Worm (Caenorhabditis elegans): ENCODE results near the gene nhr-10.

The nhr-10 gene

ce11 chrIII:7101814-7102477 is 13.3 kb downstream of the nhr-10 start:
- no peak for TF ChIP-seq ceh-36 (tag; optimal IDR thresholded peaks at IDR 0.05)
- TF ChIP-seq ceh-13 (GFP tag; optimal IDR thresholded peaks at IDR 0.05): no peak
- TF ChIP-seq aly-1 (tag; optimal IDR thresholded peaks at IDR 0.05): no peak
- TF ChIP-seq tbx-37 (GFP tag; conservative IDR thresholded peaks at IDR 0.05): no peak
- no peak for TF ChIP-seq ets-7 (tag; optimal IDR thresholded peaks at IDR 0.05)
- no peak for TF ChIP-seq hnd-1 (tag; optimal IDR thresholded peaks at IDR 0.05)
- no peak for TF ChIP-seq ama-1 (optimal IDR thresholded peaks at IDR 0.05)
- TF ChIP-seq pes-1 (GFP tag; IDR thresholded peaks at IDR 0.05): no peak
- TF ChIP-seq F13C5.2 (tag; optimal IDR thresholded peaks at IDR 0.05): no peak
- no peak for TF ChIP-seq flt-1 (GFP tag; IDR thresholded peaks at IDR 0.05)

- TF ChIP-seq tbx-37 (GFP tag; conservative IDR thresholded peaks at IDR 0.05) (no peak), pes-1 (GFP tag; IDR thresholded peaks at IDR 0.05) (no peak), flt-1 (GFP tag; IDR thresholded peaks at IDR 0.05) (no peak), tra-4 (tag; optimal IDR thresholded peaks at IDR 0.05) (no peak), ceh-36 (tag; optimal IDR thresholded peaks at IDR 0.05) (no peak)
Measured at ce11 chrIII:7100001-7100400, 15.2 kb downstream of the nhr-10 start, which contains the start of gene ZK418.11. Gene ZK418.11, plus strand, starts transcription at chrIII:7100289.

- TF ChIP-seq tbx-11 (GFP tag; IDR thresholded peaks at IDR 0.05) (no peak), ceh-13 (GFP tag; optimal IDR thresholded peaks at IDR 0.05) (no peak), hnd-1 (tag; optimal IDR thresholded peaks at IDR 0.05) (no peak), aly-1 (tag; optimal IDR thresholded peaks at IDR 0.05) (no peak), tra-4 (tag; optimal IDR thresholded peaks at IDR 0.05) (no peak), hmg-4 (GFP tag; optimal IDR thresholded peaks at IDR 0.05) (no peak), ceh-36 (tag; optimal IDR thresholded peaks at IDR 0.05) (no peak), sea-1 (GFP tag; conservative IDR thresholded peaks at IDR 0.05) (no peak), ama-1 (optimal IDR thresholded peaks at IDR 0.05) (no peak), F13C5.2 (tag; optimal IDR thresholded peaks at IDR 0.05) (no peak), ets-7 (tag; optimal IDR thresholded peaks at IDR 0.05) (no peak), scrt-1 (GFP tag; IDR thresholded peaks at IDR 0.05) (no peak), B0310.2 (tag; optimal IDR thresholded peaks at IDR 0.05) (no peak), hmbx-1 (tag; optimal IDR thresholded peaks at IDR 0.05) (no peak), pes-1 (GFP tag; IDR thresholded peaks at IDR 0.05) (no peak), flt-1 (GFP tag; IDR thresholded peaks at IDR 0.05) (no peak)
Measured at ce11 chrIII:7096481-7096880, 18.8 kb downstream of the nhr-10 start.

- TF ChIP-seq tra-4 (tag; optimal IDR thresholded peaks at IDR 0.05) (no peak), aly-1 (tag; optimal IDR thresholded peaks at IDR 0.05) (no peak), sea-1 (GFP tag; conservative IDR thresholded peaks at IDR 0.05) (no peak), ceh-13 (GFP tag; optimal IDR thresholded peaks at IDR 0.05) (no peak), ama-1 (optimal IDR thresholded peaks at IDR 0.05) (no peak), tbx-37 (GFP tag; conservative IDR thresholded peaks at IDR 0.05) (no peak), ets-7 (tag; optimal IDR thresholded peaks at IDR 0.05) (no peak), ceh-36 (tag; optimal IDR thresholded peaks at IDR 0.05) (no peak)
Measured at ce11 chrIII:7095156-7095555, 20.1 kb downstream of the nhr-10 start, which contains the start of gene nhr-9. Gene nhr-9, plus strand, starts transcription at chrIII:7095462.

- TF ChIP-seq hmg-4 (GFP tag; optimal IDR thresholded peaks at IDR 0.05) (no peak), scrt-1 (GFP tag; IDR thresholded peaks at IDR 0.05) (no peak), tra-4 (tag; optimal IDR thresholded peaks at IDR 0.05) (no peak), tbx-11 (GFP tag; IDR thresholded peaks at IDR 0.05) (no peak), ceh-13 (GFP tag; optimal IDR thresholded peaks at IDR 0.05) (no peak), hnd-1 (tag; optimal IDR thresholded peaks at IDR 0.05) (no peak), tbx-37 (GFP tag; conservative IDR thresholded peaks at IDR 0.05) (no peak), hmbx-1 (tag; optimal IDR thresholded peaks at IDR 0.05) (no peak), ceh-36 (tag; optimal IDR thresholded peaks at IDR 0.05) (no peak), F13C5.2 (tag; optimal IDR thresholded peaks at IDR 0.05) (no peak), B0310.2 (tag; optimal IDR thresholded peaks at IDR 0.05) (no peak), pes-1 (GFP tag; IDR thresholded peaks at IDR 0.05) (no peak), aly-1 (tag; optimal IDR thresholded peaks at IDR 0.05) (no peak), ama-1 (optimal IDR thresholded peaks at IDR 0.05) (no peak), flt-1 (GFP tag; IDR thresholded peaks at IDR 0.05) (no peak), ets-7 (tag; optimal IDR thresholded peaks at IDR 0.05) (no peak), sea-1 (GFP tag; conservative IDR thresholded peaks at IDR 0.05) (no peak)
Measured at ce11 chrIII:7091042-7091441, 24.2 kb downstream of the nhr-10 start, which contains the start of gene ZK418.2. Gene ZK418.2, plus strand, starts transcription at chrIII:7091342.

ce11 chrIII:7090545-7090944 is 24.7 kb downstream of the nhr-10 start, which contains the start of gene ZK418.10:
Gene ZK418.10, minus strand, starts transcription at chrIII:7090692.
- TF ChIP-seq hmbx-1 (tag; optimal IDR thresholded peaks at IDR 0.05) (no peak), F13C5.2 (tag; optimal IDR thresholded peaks at IDR 0.05) (no peak), scrt-1 (GFP tag; IDR thresholded peaks at IDR 0.05) (no peak), ama-1 (optimal IDR thresholded peaks at IDR 0.05) (no peak), tbx-37 (GFP tag; conservative IDR thresholded peaks at IDR 0.05) (no peak), pes-1 (GFP tag; IDR thresholded peaks at IDR 0.05) (no peak), tbx-11 (GFP tag; IDR thresholded peaks at IDR 0.05) (no peak), sea-1 (GFP tag; conservative IDR thresholded peaks at IDR 0.05) (no peak), ceh-13 (GFP tag; optimal IDR thresholded peaks at IDR 0.05) (no peak), B0310.2 (tag; optimal IDR thresholded peaks at IDR 0.05) (no peak)

- no peak for TF ChIP-seq flt-1 (GFP tag; IDR thresholded peaks at IDR 0.05)
- TF ChIP-seq tbx-37 (GFP tag; conservative IDR thresholded peaks at IDR 0.05): peak; percentile 64; the same call in 1 of the 2 replicates
- no peak for TF ChIP-seq ceh-13 (GFP tag; optimal IDR thresholded peaks at IDR 0.05)
- no peak for TF ChIP-seq aly-1 (tag; optimal IDR thresholded peaks at IDR 0.05)
Measured at ce11 chrIII:7087691-7088323, 27.4 kb downstream of the nhr-10 start, which contains the start of gene fubl-2. Gene fubl-2, minus strand, starts transcription at chrIII:7087741.

All from whole organism, early embryonic.